Worm (Caenorhabditis elegans) whole organism, late embryonic: Measurements from ENCODE around the gene cpr-8.

Experiments used
- ahr-1 ChIP-seq: sonication (generic microtip); optimal IDR thresholded peaks from 2 replicates; lab custom pipeline; 2016; ENCODE audit warnings: missing genetic modification characterization, missing compliant biosample characterization
- ceh-18 ChIP-seq: sonication (generic microtip); optimal IDR thresholded peaks from 2 replicates; lab custom pipeline; 2016; ENCODE audit warnings: missing genetic modification characterization, missing compliant biosample characterization
- ceh-9 ChIP-seq: sonication (generic microtip); optimal IDR thresholded peaks from 2 replicates; lab custom pipeline; 2016; ENCODE audit warnings: mild to moderate bottlenecking, missing genetic modification characterization, inconsistent platforms, missing compliant biosample characterization
- elt-4 ChIP-seq: sonication (generic microtip); optimal IDR thresholded peaks from 2 replicates; lab custom pipeline; 2016; ENCODE audit warnings: missing genetic modification characterization, missing compliant biosample characterization
- hlh-8 ChIP-seq: sonication (generic microtip); optimal IDR thresholded peaks from 2 replicates; lab custom pipeline; 2016; ENCODE audit warnings: missing genotype, missing genetic modification characterization, missing compliant biosample characterization
- nfya-1 ChIP-seq: sonication (generic microtip); optimal IDR thresholded peaks from 2 replicates; lab custom pipeline; 2017; ENCODE audit warnings: missing genetic modification characterization, mild to moderate bottlenecking, missing compliant biosample characterization, antibody characterized with exemption, moderate library complexity
- nhr-11 ChIP-seq: fragments of 150-350 bp; optimal IDR thresholded peaks from 2 replicates; lab custom pipeline; 2014; ENCODE audit warnings: missing biosample characterization, missing genetic modification characterization
- pha-4 ChIP-seq: fragments of 150-350 bp; optimal IDR thresholded peaks from 2 replicates; lab custom pipeline; 2018; ENCODE audit warnings: missing biosample characterization, missing genetic modification reagents, missing genetic modification characterization
- sdc-2 ChIP-seq: sonication (generic microtip); optimal IDR thresholded peaks from 2 replicates; lab custom pipeline; 2016; ENCODE audit warnings: missing genotype, missing genetic modification characterization, missing compliant biosample characterization
- sox-4 ChIP-seq: sonication (generic microtip); optimal IDR thresholded peaks from 2 replicates; lab custom pipeline; 2017; ENCODE audit warnings: mild to moderate bottlenecking, missing genetic modification characterization, inconsistent platforms, missing compliant biosample characterization
- tbx-2 ChIP-seq: sonication (generic microtip); optimal IDR thresholded peaks from 2 replicates; lab custom pipeline; 2016; ENCODE audit warnings: missing genetic modification characterization, missing compliant biosample characterization
- zip-5 ChIP-seq: sonication (generic microtip); optimal IDR thresholded peaks from 2 replicates; lab custom pipeline; 2016; ENCODE audit warnings: missing genetic modification characterization, missing compliant biosample characterization

DNA sequence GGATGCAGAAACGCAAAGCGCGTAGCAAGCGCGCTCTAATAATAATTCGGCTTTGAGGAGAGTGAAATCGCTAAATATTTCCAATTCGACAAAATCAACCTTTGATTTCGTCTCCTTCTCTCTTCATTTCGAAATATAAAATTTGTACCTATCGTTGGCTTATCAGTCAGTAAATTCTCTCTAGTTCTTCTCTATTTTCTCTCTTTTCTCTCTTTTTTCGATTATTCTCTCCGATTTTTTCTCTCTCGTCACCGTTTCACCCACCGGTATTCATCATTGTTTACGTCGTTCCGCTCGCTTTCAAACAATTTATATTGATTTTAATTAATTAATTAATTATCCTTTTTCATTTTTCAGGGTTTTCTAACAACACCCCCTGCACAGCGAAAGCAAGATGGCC is 21.5 kb downstream of the cpr-8 start, which contains the start of gene cmd-1:
- no peak for TF ChIP-seq nhr-11 (tag; lab: Kevin White, UChicago)
- no peak for TF ChIP-seq sox-4 (tag; lab: Kevin White, UChicago)
- TF ChIP-seq elt-4 (tag; lab: Kevin White, UChicago): no peak
- TF ChIP-seq hlh-8 (tag; lab: Kevin White, UChicago): no peak
- no peak for TF ChIP-seq tbx-2 (tag; lab: Kevin White, UChicago)
- TF ChIP-seq sdc-2 (tag; lab: Kevin White, UChicago): no peak
- TF ChIP-seq ceh-18 (tag; lab: Kevin White, UChicago): no peak
- no peak for TF ChIP-seq zip-5
- no peak for TF ChIP-seq ahr-1 (tag; lab: Kevin White, UChicago)
- no peak for TF ChIP-seq pha-4
- TF ChIP-seq nfya-1 (tag; lab: Kevin White, UChicago): no peak
- no peak for TF ChIP-seq ceh-9 (tag; lab: Kevin White, UChicago)
